Worm (Caenorhabditis elegans) whole organism, L1 larva: ENCODE data around the gene ifet-1.

Experiments used
- fos-1 ChIP-seq: fragments of 150-350 bp; optimal IDR thresholded peaks from 2 replicates; lab custom pipeline; 2014; ENCODE audit warnings: missing biosample characterization, missing genetic modification characterization
- lin-15B ChIP-seq: fragments of 150-350 bp; sonication (generic microtip); optimal IDR thresholded peaks from 3 replicates; lab custom pipeline; 2014; ENCODE audit warnings: missing biosample characterization, missing genetic modification characterization
- nhr-12 ChIP-seq: sonication (generic microtip); optimal IDR thresholded peaks from 2 replicates; lab custom pipeline; 2017; ENCODE audit warnings: missing biosample characterization, missing genetic modification characterization
- nhr-28 ChIP-seq: fragments of 150-350 bp; optimal IDR thresholded peaks from 2 replicates; lab custom pipeline; 2014; ENCODE audit warnings: missing biosample characterization, missing genetic modification characterization
- pax-3 ChIP-seq: fragments of 200-800 bp; sonication (Bioruptor generic); optimal IDR thresholded peaks from 2 replicates; lab custom pipeline; 2018; ENCODE audit warnings: mild to moderate bottlenecking, missing genetic modification characterization, moderate library complexity, missing compliant biosample characterization
- tbx-2 ChIP-seq: sonication (generic microtip); optimal IDR thresholded peaks from 2 replicates; lab custom pipeline; 2016; ENCODE audit warnings: missing genetic modification characterization, missing compliant biosample characterization
- ztf-11 ChIP-seq, 2 experiments: sonication (generic microtip); optimal IDR thresholded peaks; 2 replicates each; lab custom pipeline; 2016 to 2017; ENCODE audit warnings: missing genetic modification characterization in 2 of 2, missing biosample characterization in 1 of 2, missing compliant biosample characterization in 1 of 2
- ztf-4 ChIP-seq: fragments of 150-350 bp; optimal IDR thresholded peaks from 2 replicates; lab custom pipeline; 2014; ENCODE audit warnings: missing biosample characterization, missing genetic modification characterization

DNA sequence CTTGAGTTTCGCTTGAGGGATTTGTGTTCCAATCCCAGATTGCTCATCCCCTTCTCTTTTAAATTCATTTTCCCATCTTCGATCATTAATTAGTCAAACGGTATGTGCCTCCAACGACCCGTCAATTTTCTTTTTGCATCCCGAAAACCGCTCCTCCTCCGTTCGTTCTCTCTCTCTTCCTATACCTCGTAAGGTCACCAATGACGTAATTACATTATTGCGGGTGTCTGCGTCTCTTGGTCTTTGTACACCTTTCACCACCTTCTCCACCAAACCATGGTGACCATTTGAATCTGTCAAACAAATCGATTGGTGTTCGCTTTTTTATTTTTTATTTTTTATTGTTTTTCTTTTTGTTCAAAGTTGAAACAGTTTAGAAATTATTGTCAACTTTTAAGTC, 40.2 kb upstream of the ifet-1 start:
- TF ChIP-seq nhr-28 (tag; lab: Kevin White, UChicago) (no peak), fos-1 (tag; lab: Kevin White, UChicago) (no peak), ztf-11 (tag; optimal IDR thresholded peaks at IDR 0.05; lab: Kevin White, UChicago) (no peak), nhr-12 (no peak), ztf-4 (no peak), pax-3 (no peak), lin-15B (tag; lab: Kevin White, UChicago) (no peak), tbx-2 (tag; lab: Kevin White, UChicago) (no peak)
